Worm (Caenorhabditis elegans) whole organism, L1 larva: ENCODE measurements around the gene F38A6.4.
A peak's percentile ranks its signal among the peaks of the same experiment; 100 is the strongest.

ENCODE experiments used
- ceh-82 ChIP-seq, 3 experiments: fragments of 150-350 bp in 1 of 3; sonication (generic microtip) in 2 of 3; optimal IDR thresholded peaks; 2 replicates each; lab custom pipeline; 2014 to 2017; ENCODE audit warnings: missing biosample characterization in 3 of 3, missing genetic modification characterization in 3 of 3
- elt-3 ChIP-seq, 6 experiments: fragments of 150-350 bp in 1 of 6; sonication (generic microtip); optimal IDR thresholded peaks; 2 replicates each; lab custom pipeline; 2017 to 2018; ENCODE audit warnings: missing biosample characterization in 6 of 6, missing genetic modification characterization in 6 of 6, inconsistent platforms in 1 of 6
- nhr-11 ChIP-seq: fragments of 150-350 bp; optimal IDR thresholded peaks from 2 replicates; lab custom pipeline; 2014; ENCODE audit warnings: missing biosample characterization, missing genetic modification characterization
- nhr-28 ChIP-seq: fragments of 150-350 bp; optimal IDR thresholded peaks from 2 replicates; lab custom pipeline; 2014; ENCODE audit warnings: missing biosample characterization, missing genetic modification characterization

DNA sequence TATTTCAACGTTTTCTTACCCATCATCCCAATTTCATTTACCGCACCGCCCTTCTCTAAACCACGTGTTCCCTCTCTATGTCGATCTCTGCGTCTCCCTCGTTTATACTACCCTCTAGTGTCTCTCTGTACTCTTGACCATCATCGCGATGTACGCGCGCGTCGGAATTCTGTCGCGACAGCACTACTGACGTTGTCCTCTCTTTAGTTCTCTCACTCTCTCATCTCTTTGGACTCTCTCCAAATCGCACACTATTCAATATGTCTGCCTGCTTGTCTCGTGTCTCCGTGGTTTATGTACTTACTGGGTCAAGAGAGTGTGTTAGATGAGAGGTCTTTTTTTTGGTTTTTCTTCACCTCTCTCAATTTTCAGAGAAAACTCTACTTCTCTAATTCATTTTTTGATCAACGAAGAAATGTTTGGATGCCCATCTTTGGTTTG, 3.1 kb upstream of the F38A6.4 start:
- peak in 4 of 6 experiments; percentile 48 to 92 (median 86) for TF ChIP-seq elt-3 (tag; optimal IDR thresholded peaks at IDR 0.05; lab: Kevin White, UChicago)
- TF ChIP-seq nhr-28 (tag; lab: Kevin White, UChicago) = no peak
- peak; percentile 90 to 95 (median 92) for TF ChIP-seq ceh-82 (tag; optimal IDR thresholded peaks at IDR 0.05; lab: Kevin White, UChicago)
- peak; percentile 93 for TF ChIP-seq nhr-11 (tag; lab: Kevin White, UChicago)
